Fruit fly (Drosophila melanogaster) whole organism, prepupa: Measurements from ENCODE around the gene Nepl18.

Source experiments
- CG16779 ChIP-seq: fragments of 200-800 bp; sonication (Bioruptor generic); optimal IDR thresholded peaks from 3 replicates; lab custom pipeline; 2017; ENCODE audit warnings: missing biosample characterization, mild to moderate bottlenecking, missing genetic modification characterization
- CG7368 ChIP-seq: fragments of 200-800 bp; sonication (Bioruptor generic); optimal IDR thresholded peaks from 3 replicates; lab custom pipeline; 2016; ENCODE audit warnings: missing biosample characterization, missing genetic modification characterization
- Eip75B ChIP-seq: fragments of 200-800 bp; sonication (Bioruptor generic); optimal IDR thresholded peaks from 3 replicates; lab custom pipeline; 2016; ENCODE audit warnings: missing biosample characterization, missing genetic modification characterization
- Eip78C ChIP-seq: fragments of 200-800 bp; sonication (Bioruptor generic); peaks from one replicate; lab custom pipeline; 2016; ENCODE audit warnings: missing biosample characterization, missing genetic modification characterization
- Hr39 ChIP-seq: fragments of 200-800 bp; sonication (Bioruptor generic); optimal IDR thresholded peaks from 2 replicates; lab custom pipeline; 2016; ENCODE audit warnings: missing biosample characterization, missing genetic modification characterization
- Sox102F ChIP-seq: fragments of 200-800 bp; sonication (Bioruptor generic); optimal IDR thresholded peaks from 2 replicates; lab custom pipeline; 2016; ENCODE audit warnings: missing biosample characterization, mild to moderate bottlenecking, missing genetic modification characterization
- Sox15 ChIP-seq: fragments of 200-800 bp; sonication (Bioruptor generic); optimal IDR thresholded peaks from 3 replicates; lab custom pipeline; 2016; ENCODE audit warnings: missing biosample characterization, missing genetic modification characterization
- salr ChIP-seq, 2 experiments: fragments of 200-800 bp; sonication (Bioruptor generic); optimal IDR thresholded peaks; 3 replicates each; lab custom pipeline; 2016 to 2018; ENCODE audit warnings: missing biosample characterization in 2 of 2, missing genetic modification characterization in 2 of 2, mild to moderate bottlenecking in 1 of 2
- ss ChIP-seq, 2 experiments: fragments of 200-800 bp; sonication (Bioruptor generic); optimal IDR thresholded peaks; 2 replicates in 1 of 2; 3 replicates in 1 of 2; lab custom pipeline; 2017 to 2018; ENCODE audit warnings: mild to moderate bottlenecking in 2 of 2, missing biosample characterization in 2 of 2, missing genetic modification characterization in 2 of 2, moderate library complexity in 1 of 2

DNA sequence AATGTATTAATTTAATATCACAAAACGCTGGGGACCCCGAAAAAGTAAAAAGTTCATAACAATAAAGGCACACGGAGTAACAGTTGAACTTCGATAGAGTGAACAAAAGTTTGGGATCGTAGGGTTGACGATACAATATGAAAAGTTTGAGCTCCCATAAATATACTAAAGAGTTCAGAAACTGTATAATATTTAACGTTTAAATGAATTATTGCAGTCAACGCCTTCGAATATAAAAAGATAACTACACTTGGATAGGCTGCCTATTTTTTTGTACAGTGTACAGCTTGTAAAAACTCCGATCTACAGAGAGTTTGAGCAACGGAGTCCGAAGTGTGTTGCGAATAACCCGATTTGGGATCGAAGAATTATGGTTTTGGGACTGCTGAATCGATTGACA lies 44.7 kb upstream of the Nepl18 start:
- TF ChIP-seq ss (GFP tag; optimal IDR thresholded peaks at IDR 0.05; lab: Kevin White, UChicago) (no peak), Eip75B (no peak), Sox15 (GFP tag; lab: Kevin White, UChicago) (peak; percentile 31), CG16779 (tag; lab: Kevin White, UChicago) (no peak), salr (GFP tag; optimal IDR thresholded peaks at IDR 0.05; lab: Kevin White, UChicago) (no peak), Hr39 (no peak), Eip78C (no peak), CG7368 (no peak), Sox102F (no peak)
